Worm (Caenorhabditis elegans) whole organism, L2 larva: ENCODE results near the gene immp-1.

Source experiments
- R02D3.7 ChIP-seq: fragments of 150-350 bp; optimal IDR thresholded peaks from 2 replicates; lab custom pipeline; 2014; ENCODE audit warnings: missing biosample characterization, missing genetic modification characterization
- ama-1 ChIP-seq: fragments of 150-350 bp; optimal IDR thresholded peaks from 2 replicates; lab custom pipeline; 2018; ENCODE audit warnings: inconsistent platforms
- ceh-16 ChIP-seq: fragments of 150-350 bp; optimal IDR thresholded peaks from 2 replicates; lab custom pipeline; 2014; ENCODE audit warnings: missing biosample characterization, missing genetic modification characterization
- dmd-4 ChIP-seq: sonication (generic microtip); optimal IDR thresholded peaks from 2 replicates; lab custom pipeline; 2017; ENCODE audit warnings: missing biosample characterization, missing genetic modification characterization
- elt-3 ChIP-seq: sonication (generic microtip); optimal IDR thresholded peaks from 2 replicates; lab custom pipeline; 2017; ENCODE audit warnings: missing biosample characterization, missing genetic modification characterization
- peb-1 ChIP-seq: fragments of 150-350 bp; optimal IDR thresholded peaks from 2 replicates; lab custom pipeline; 2014; ENCODE audit warnings: missing biosample characterization, missing genetic modification characterization
- snpc-4 ChIP-seq: fragments of 150-350 bp; optimal IDR thresholded peaks from 2 replicates; lab custom pipeline; 2014; ENCODE audit warnings: missing biosample characterization, missing genetic modification characterization
- unc-39 ChIP-seq: fragments of 150-350 bp; optimal IDR thresholded peaks from 2 replicates; lab custom pipeline; 2014; ENCODE audit warnings: missing biosample characterization, missing genetic modification characterization
- unc-62 ChIP-seq: fragments of 150-350 bp; optimal IDR thresholded peaks from 2 replicates; lab custom pipeline; 2014; ENCODE audit warnings: missing biosample characterization, missing genetic modification reagents, missing genetic modification characterization
- ztf-11 ChIP-seq: sonication (generic microtip); optimal IDR thresholded peaks from 2 replicates; lab custom pipeline; 2017; ENCODE audit warnings: missing biosample characterization, missing genetic modification characterization

ce11 chrIII:11746718-11747117 is 28.0 kb upstream of the immp-1 start, which contains the start of gene mrt-2:
- TF ChIP-seq ama-1 (lab: Kevin White, UChicago) = no peak
- no peak for TF ChIP-seq elt-3
- no peak for TF ChIP-seq ztf-11 (tag; lab: Kevin White, UChicago)
- TF ChIP-seq peb-1 = no peak
- TF ChIP-seq snpc-4 (tag; lab: Kevin White, UChicago) = peak; percentile 40
- no peak for TF ChIP-seq unc-62 (GFP tag; lab: Kevin White, UChicago)
- peak; percentile 46 for TF ChIP-seq ceh-16 (tag; lab: Kevin White, UChicago)
- no peak for TF ChIP-seq R02D3.7
- no peak for TF ChIP-seq unc-39 (tag; lab: Kevin White, UChicago)
- TF ChIP-seq dmd-4 (tag; lab: Kevin White, UChicago) = no peak
